Fruit fly (Drosophila melanogaster): ENCODE measurements around the gene CG34293.
A peak's percentile ranks its signal among the peaks of the same experiment; 100 is the strongest.

- TF ChIP-seq Sox14 (GFP tag; optimal IDR thresholded peaks at IDR 0.05) (peak; percentile 32), CG31627 (GFP tag; optimal IDR thresholded peaks at IDR 0.05) (peak; percentile 33), OdsH (GFP tag; optimal IDR thresholded peaks at IDR 0.05) (peak; percentile 73), dsx (GFP tag; optimal IDR thresholded peaks at IDR 0.05; ENCODE audit: poor library complexity, severe bottlenecking) (peak; percentile 77), Ets96B (tag; optimal IDR thresholded peaks at IDR 0.05) (peak; percentile 93), CG3919 (GFP tag; optimal IDR thresholded peaks at IDR 0.05) (peak; percentile 75), spab (GFP tag; optimal IDR thresholded peaks at IDR 0.05) (peak; percentile 87), CG11902 (GFP tag; optimal IDR thresholded peaks at IDR 0.05) (peak; percentile 25), Met (GFP tag; optimal IDR thresholded peaks at IDR 0.05) (peak; percentile 82)
Measured at dm6 chr3R:27201538-27202281, 36.3 kb upstream of the CG34293 start.

Data from whole organism, prepupa.